Fruit fly (Drosophila melanogaster) whole organism, wandering third instar larva: ENCODE measurements around the gene OXA1L.

Source experiments
- CrebA ChIP-seq: fragments of 200-800 bp; sonication (Bioruptor generic); optimal IDR thresholded peaks from 2 replicates; lab custom pipeline; 2016; ENCODE audit warnings: missing biosample characterization, mild to moderate bottlenecking, missing genetic modification characterization, borderline replicate concordance
- Vsx2 ChIP-seq: fragments of 200-300, 225-300 bp; sonication (Bioruptor generic); optimal IDR thresholded peaks from 2 replicates; lab custom pipeline; 2018; ENCODE audit warnings: missing biosample characterization, missing genetic modification characterization; ENCODE audit not compliant: partially characterized antibody
- brk ChIP-seq: fragments of 200-800 bp; sonication (Bioruptor generic); optimal IDR thresholded peaks from 2 replicates; lab custom pipeline; 2016; ENCODE audit warnings: missing biosample characterization, mild to moderate bottlenecking, missing genetic modification characterization
- h ChIP-seq: fragments of 200-800 bp; sonication (Bioruptor generic); optimal IDR thresholded peaks from 3 replicates; lab custom pipeline; 2016; ENCODE audit warnings: missing biosample characterization, mild to moderate bottlenecking, missing genetic modification characterization
- psq ChIP-seq: fragments of 200-800 bp; sonication (Bioruptor generic); optimal IDR thresholded peaks from 3 replicates; lab custom pipeline; 2017; ENCODE audit warnings: missing biosample characterization, mild to moderate bottlenecking, missing genetic modification characterization, moderate library complexity

- no peak for TF ChIP-seq Vsx2
- TF ChIP-seq h (GFP tag; lab: Kevin White, UChicago) = no peak
- TF ChIP-seq psq (GFP tag; lab: Kevin White, UChicago) = no peak
- no peak for TF ChIP-seq CrebA (GFP tag; lab: Kevin White, UChicago)
- TF ChIP-seq brk (GFP tag; lab: Kevin White, UChicago) = no peak
These were observed 14.7 kb downstream of the OXA1L start for dm6 chr3L:10871534-10871933.
